Worm (Caenorhabditis elegans): ENCODE data around the gene pph-5.
A peak's percentile ranks its signal among the peaks of the same experiment; 100 is the strongest.

pph-5 gene

ce11 chrV:19212354-19212753, 22.0 kb downstream of the pph-5 start (continued):
- no peak for TF ChIP-seq F49E8.2 (tag; optimal IDR thresholded peaks at IDR 0.05; ENCODE audit: borderline replicate concordance)

- TF ChIP-seq pqm-1 (tag; optimal IDR thresholded peaks at IDR 0.05) (peak; percentile 33), zfp-3 (GFP tag; conservative IDR thresholded peaks at IDR 0.05) (no peak), dmd-6 (GFP tag; IDR thresholded peaks at IDR 0.05) (peak; percentile 44; the same call in 1 of the 2 replicates)
These were observed 26.8 kb downstream of the pph-5 start, which contains the start of gene srr-2 for ce11 chrV:19217104-19217503. Gene srr-2, minus strand, starts transcription at chrV:19217176.

ce11 chrV:19217675-19218074, 27.3 kb downstream of the pph-5 start, which contains the start of gene oac-49:
Gene oac-49, plus strand, starts transcription at chrV:19217975.
- TF ChIP-seq zfp-2 (tag; optimal IDR thresholded peaks at IDR 0.05) (no peak), skn-1 (tag; optimal IDR thresholded peaks at IDR 0.05) (no peak), ceh-62 (tag; optimal IDR thresholded peaks at IDR 0.05) (no peak), ceh-20 (GFP tag; IDR thresholded peaks at IDR 0.05) (no peak), egl-27 (tag; optimal IDR thresholded peaks at IDR 0.05) (no peak), mes-2 (tag; optimal IDR thresholded peaks at IDR 0.05; ENCODE audit: poor library complexity, severe bottlenecking) (no peak), dpl-1 (GFP tag; optimal IDR thresholded peaks at IDR 0.05) (no peak), hlh-30 (tag; optimal IDR thresholded peaks at IDR 0.05; ENCODE audit: insufficient read depth) (no peak), aha-1 (tag) (no peak), lin-39 (tag; optimal IDR thresholded peaks at IDR 0.05) (no peak), dmd-6 (GFP tag; IDR thresholded peaks at IDR 0.05) (no peak), cey-2 (tag; optimal IDR thresholded peaks at IDR 0.05; ENCODE audit: borderline replicate concordance, insufficient read depth) (no peak)

ce11 chrV:19228958-19229357, 38.6 kb downstream of the pph-5 start:
- peak; percentile 80 for TF ChIP-seq set-16 (GFP tag; IDR thresholded peaks at IDR 0.05)

ce11 chrV:19230413-19230812, 40.1 kb downstream of the pph-5 start, which contains the start of gene sqst-3:
Gene sqst-3, plus strand, starts transcription at chrV:19230782.
- TF ChIP-seq madf-9 (GFP tag; conservative IDR thresholded peaks at IDR 0.05) (no peak), nhr-28 (tag; optimal IDR thresholded peaks at IDR 0.05) (peak; percentile 27), daf-12 (tag; optimal IDR thresholded peaks at IDR 0.05) (no peak), lin-39 (tag; optimal IDR thresholded peaks at IDR 0.05) (no peak), Y105C5A.15 (GFP tag; IDR thresholded peaks at IDR 0.05) (no peak), daf-16 (GFP tag; optimal IDR thresholded peaks at IDR 0.05) (no peak), daf-16 (tag; optimal IDR thresholded peaks at IDR 0.05) (peak; percentile 82), saeg-2 (GFP tag; IDR thresholded peaks at IDR 0.05) (no peak), pha-4 (GFP tag; IDR thresholded peaks at IDR 0.05) (no peak), pha-4 (tag; optimal IDR thresholded peaks at IDR 0.05) (no peak), lim-7 (GFP tag; IDR thresholded peaks at IDR 0.05) (no peak), aha-1 (tag) (no peak), ZK546.5 (tag; optimal IDR thresholded peaks at IDR 0.05) (no peak), F49E8.2 (tag; optimal IDR thresholded peaks at IDR 0.05; ENCODE audit: borderline replicate concordance) (no peak), nhr-48 (tag; optimal IDR thresholded peaks at IDR 0.05) (no peak), dmd-8 (GFP tag; IDR thresholded peaks at IDR 0.05) (no peak), nhr-237 (tag; optimal IDR thresholded peaks at IDR 0.05) (no peak), nhr-42 (GFP tag; IDR thresholded peaks at IDR 0.05) (no peak), fkh-10 (GFP tag; optimal IDR thresholded peaks at IDR 0.05) (no peak)

ce11 chrV:19231167-19231566, 40.8 kb downstream of the pph-5 start:
- no peak for TF ChIP-seq F44E2.7 (GFP tag; IDR thresholded peaks at IDR 0.05)
- TF ChIP-seq aha-1 (tag): peak; percentile 2
